Worm (Caenorhabditis elegans): ENCODE data around the gene R07A4.2.
A peak's percentile ranks its signal among the peaks of the same experiment; 100 is the strongest.

The R07A4.2 gene

ce11 chrX:10731837-10732236, 14.5 kb downstream of the R07A4.2 start (continued):
- TF ChIP-seq Y95B8A.8 (GFP tag; IDR thresholded peaks at IDR 0.05) = no peak
- TF ChIP-seq F33H1.4 (GFP tag; IDR thresholded peaks at IDR 0.05) = no peak
- TF ChIP-seq ztf-3 (GFP tag; optimal IDR thresholded peaks at IDR 0.05) = no peak
- TF ChIP-seq T07F8.4 (tag; optimal IDR thresholded peaks at IDR 0.05) = peak; percentile 46
- no peak for TF ChIP-seq ztf-28 (GFP tag; IDR thresholded peaks at IDR 0.05)
- no peak for TF ChIP-seq lir-1 (GFP tag; conservative IDR thresholded peaks at IDR 0.05)
- no peak for TF ChIP-seq Y56A3A.18 (GFP tag; IDR thresholded peaks at IDR 0.05)
- TF ChIP-seq nfya-2 (GFP tag; IDR thresholded peaks at IDR 0.05) = no peak
- peak; percentile 72 for TF ChIP-seq snpc-3.4 (tag; optimal IDR thresholded peaks at IDR 0.05)
- no peak for TF ChIP-seq madf-10 (tag; optimal IDR thresholded peaks at IDR 0.05)

- no peak for TF ChIP-seq somi-1 (GFP tag; optimal IDR thresholded peaks at IDR 0.05)
- no peak for TF ChIP-seq lin-35 (GFP tag; optimal IDR thresholded peaks at IDR 0.05)
Observed at ce11 chrX:10727696-10728095, 18.6 kb downstream of the R07A4.2 start.

- TF ChIP-seq ceh-40 (GFP tag; IDR thresholded peaks at IDR 0.05) (no peak), C17E4.6 (GFP tag; IDR thresholded peaks at IDR 0.05) (no peak), zfh-2 (GFP tag; conservative IDR thresholded peaks at IDR 0.05) (no peak), Y53F4B.3 (GFP tag; IDR thresholded peaks at IDR 0.05) (no peak), F22D6.2 (tag; optimal IDR thresholded peaks at IDR 0.05) (no peak), lin-26 (GFP tag; IDR thresholded peaks at IDR 0.05) (no peak)
Observed at ce11 chrX:10721954-10722353, 24.3 kb downstream of the R07A4.2 start, which contains the start of gene mbr-1. mbr-1 (minus strand) TSS chrX:10722054.

- TF ChIP-seq efl-1 (GFP tag; optimal IDR thresholded peaks at IDR 0.05) (no peak), dox-1 (GFP tag; IDR thresholded peaks at IDR 0.05) (no peak), sea-2 (GFP tag; IDR thresholded peaks at IDR 0.05) (no peak), repo-1 (tag; optimal IDR thresholded peaks at IDR 0.05) (no peak), nfya-2 (GFP tag; IDR thresholded peaks at IDR 0.05) (no peak), T26A5.8 (tag; optimal IDR thresholded peaks at IDR 0.05) (no peak), akir-1 (GFP tag; optimal IDR thresholded peaks at IDR 0.05) (no peak)
Observed at ce11 chrX:10717019-10717418, 29.3 kb downstream of the R07A4.2 start, which contains the start of gene T01C1.4. T01C1.4 (minus strand) TSS chrX:10717119.

- TF ChIP-seq bed-2 (GFP tag; IDR thresholded peaks at IDR 0.05) (no peak), madf-10 (tag; optimal IDR thresholded peaks at IDR 0.05) (no peak), tbp1 (GFP tag; optimal IDR thresholded peaks at IDR 0.05) (no peak)
Observed at ce11 chrX:10711769-10712168, 34.5 kb downstream of the R07A4.2 start, which contains the start of gene rhgf-1. rhgf-1 (minus strand) TSS chrX:10711869.

- no peak for TF ChIP-seq ceh-79 (tag; optimal IDR thresholded peaks at IDR 0.05)
- TF ChIP-seq ztf-26 (tag; optimal IDR thresholded peaks at IDR 0.05) = no peak
- TF ChIP-seq attf-5 (GFP tag; optimal IDR thresholded peaks at IDR 0.05) = no peak
- no peak for TF ChIP-seq efl-1 (GFP tag; optimal IDR thresholded peaks at IDR 0.05)
- no peak for TF ChIP-seq rec-8 (tag; optimal IDR thresholded peaks at IDR 0.05)
- TF ChIP-seq Y95B8A.8 (GFP tag; IDR thresholded peaks at IDR 0.05) = no peak
- no peak for TF ChIP-seq madf-10 (tag; optimal IDR thresholded peaks at IDR 0.05)
- no peak for TF ChIP-seq snpc-1.3 (tag; optimal IDR thresholded peaks at IDR 0.05; ENCODE audit: insufficient read depth)
- TF ChIP-seq nhr-80 (tag; optimal IDR thresholded peaks at IDR 0.05) = no peak
- TF ChIP-seq K12H6.12 (tag; optimal IDR thresholded peaks at IDR 0.05) = no peak
- TF ChIP-seq ama-1 (optimal IDR thresholded peaks at IDR 0.05) = no peak
- TF ChIP-seq ama-1 (GFP tag; optimal IDR thresholded peaks at IDR 0.05) = no peak
- no peak for TF ChIP-seq nhr-27 (tag; optimal IDR thresholded peaks at IDR 0.05)
Observed at ce11 chrX:10704329-10704728, 42.0 kb downstream of the R07A4.2 start.

All from whole organism, young adult.